Worm (Caenorhabditis elegans): ENCODE measurements around the gene T05A7.12.
A peak's percentile ranks its signal among the peaks of the same experiment; 100 is the strongest.

T05A7.12 gene

ce11 chrII:4703011-4703410 lies 39.9 kb upstream of the T05A7.12 start (continued):
- TF ChIP-seq F10E7.11 (tag; optimal IDR thresholded peaks at IDR 0.05) (no peak), chd-7 (tag; optimal IDR thresholded peaks at IDR 0.05) (no peak), aptf-3 (GFP tag; IDR thresholded peaks at IDR 0.05) (no peak), ztf-3 (GFP tag; optimal IDR thresholded peaks at IDR 0.05) (no peak), tbp1 (GFP tag; optimal IDR thresholded peaks at IDR 0.05) (peak; percentile 6), attf-5 (GFP tag; optimal IDR thresholded peaks at IDR 0.05) (no peak), attf-3 (GFP tag; conservative IDR thresholded peaks at IDR 0.05) (no peak), snpc-4 (GFP tag; optimal IDR thresholded peaks at IDR 0.05) (no peak), snpc-4 (tag; optimal IDR thresholded peaks at IDR 0.05) (no peak), sea-2 (GFP tag; IDR thresholded peaks at IDR 0.05) (no peak), madf-6 (GFP tag; IDR thresholded peaks at IDR 0.05) (peak; percentile 78), zfh-2 (GFP tag; conservative IDR thresholded peaks at IDR 0.05) (no peak), rcor-1 (GFP tag; IDR thresholded peaks at IDR 0.05) (peak; percentile 77), K12H6.12 (tag; optimal IDR thresholded peaks at IDR 0.05) (no peak), lin-26 (GFP tag; IDR thresholded peaks at IDR 0.05) (peak; percentile 78), ekl-4 (GFP tag; IDR thresholded peaks at IDR 0.05) (peak; percentile 74), ets-4 (GFP tag; optimal IDR thresholded peaks at IDR 0.05) (no peak), egl-44 (GFP tag; IDR thresholded peaks at IDR 0.05) (no peak), mcd-1 (GFP tag; IDR thresholded peaks at IDR 0.05) (no peak), attf-6 (GFP tag; IDR thresholded peaks at IDR 0.05) (peak; percentile 76), dpl-1 (GFP tag; optimal IDR thresholded peaks at IDR 0.05) (no peak), lin-54 (GFP tag; optimal IDR thresholded peaks at IDR 0.05) (peak; percentile 58), F57A8.1 (GFP tag; optimal IDR thresholded peaks at IDR 0.05) (no peak), K11D2.4 (GFP tag; IDR thresholded peaks at IDR 0.05) (no peak), snpc-3.4 (tag; optimal IDR thresholded peaks at IDR 0.05) (peak; percentile 48), unc-130 (GFP tag; optimal IDR thresholded peaks at IDR 0.05) (peak; percentile 66), ceh-27 (GFP tag; optimal IDR thresholded peaks at IDR 0.05) (no peak), ztf-25 (GFP tag; IDR thresholded peaks at IDR 0.05) (no peak), F55B11.4 (tag; optimal IDR thresholded peaks at IDR 0.05; ENCODE audit: borderline replicate concordance, insufficient read depth) (no peak), lin-35 (GFP tag; optimal IDR thresholded peaks at IDR 0.05) (peak in 1 of 3 experiments; percentile 36), nhr-90 (tag; optimal IDR thresholded peaks at IDR 0.05) (no peak), atf-7 (tag; optimal IDR thresholded peaks at IDR 0.05) (peak; percentile 11), lir-1 (GFP tag; conservative IDR thresholded peaks at IDR 0.05) (no peak), egrh-3 (GFP tag; IDR thresholded peaks at IDR 0.05) (no peak), tlf-1 (GFP tag; optimal IDR thresholded peaks at IDR 0.05) (peak; percentile 64), nhr-120 (GFP tag; IDR thresholded peaks at IDR 0.05) (no peak), let-607 (tag; optimal IDR thresholded peaks at IDR 0.05) (no peak), Y95B8A.8 (GFP tag; IDR thresholded peaks at IDR 0.05) (no peak; the same call in none of the 2 replicates), nfya-1 (tag; optimal IDR thresholded peaks at IDR 0.05; ENCODE audit: borderline replicate concordance, insufficient read depth) (no peak), madf-10 (tag; optimal IDR thresholded peaks at IDR 0.05) (no peak), pbrm-1 (GFP tag; IDR thresholded peaks at IDR 0.05) (no peak), ceh-91 (GFP tag; IDR thresholded peaks at IDR 0.05) (no peak), F23B12.7 (tag; optimal IDR thresholded peaks at IDR 0.05; ENCODE audit: insufficient read depth) (peak; percentile 19), nfyb-1 (GFP tag; IDR thresholded peaks at IDR 0.05) (0 out of 2 replicates have a peak, but pooled peaks have one; percentile 28), hlh-12 (tag; optimal IDR thresholded peaks at IDR 0.05) (no peak), ama-1 (optimal IDR thresholded peaks at IDR 0.05) (no peak), ama-1 (GFP tag; optimal IDR thresholded peaks at IDR 0.05) (no peak), repo-1 (tag; optimal IDR thresholded peaks at IDR 0.05) (peak; percentile 53), sdz-38 (tag; optimal IDR thresholded peaks at IDR 0.05) (no peak), B0261.1 (tag; optimal IDR thresholded peaks at IDR 0.05) (no peak)
